Fruit fly (Drosophila melanogaster): Measurements from ENCODE around the gene CG42680.

CG42680 gene

dm6 chr2L:14552141-14552748 lies 35.8 kb downstream of the CG42680 start (continued):
- TF ChIP-seq tin (GFP tag; optimal IDR thresholded peaks at IDR 0.05) (peak; percentile 50), CG8089 (GFP tag; optimal IDR thresholded peaks at IDR 0.05) (peak; percentile 64), dati (GFP tag; IDR thresholded peaks at IDR 0.05) (no peak), Kr (GFP tag; optimal IDR thresholded peaks at IDR 0.05) (peak; percentile 72), Dip2 (GFP tag; IDR thresholded peaks at IDR 0.05) (no peak), CG5245 (GFP tag; optimal IDR thresholded peaks at IDR 0.05) (peak; percentile 74), sd (tag; optimal IDR thresholded peaks at IDR 0.05) (no peak), CG8359 (GFP tag; optimal IDR thresholded peaks at IDR 0.05; ENCODE audit: borderline replicate concordance) (peak; percentile 68), gt (GFP tag; IDR thresholded peaks at IDR 0.05) (no peak), CG7786 (GFP tag; optimal IDR thresholded peaks at IDR 0.05) (peak; percentile 55), Ssrp (tag; optimal IDR thresholded peaks at IDR 0.05) (peak; percentile 53), Dll (GFP tag; IDR thresholded peaks at IDR 0.05; ENCODE audit: partially characterized antibody) (no peak), Gsc (GFP tag; IDR thresholded peaks at IDR 0.05) (0 out of 2 replicates have a peak, but pooled peaks have one; percentile 23), Hr78 (GFP tag; optimal IDR thresholded peaks at IDR 0.05) (no peak), cg (GFP tag; optimal IDR thresholded peaks at IDR 0.05) (no peak), Elba2 (GFP tag; optimal IDR thresholded peaks at IDR 0.05) (peak; percentile 43), CG13123 (GFP tag; optimal IDR thresholded peaks at IDR 0.05) (no peak), Hr39 (optimal IDR thresholded peaks at IDR 0.05) (no peak), tgo (GFP tag; IDR thresholded peaks at IDR 0.05) (peak; percentile 43; the same call in 2 of the 3 replicates), Bdp1 (GFP tag; optimal IDR thresholded peaks at IDR 0.05) (no peak), danr (GFP tag; IDR thresholded peaks at IDR 0.05) (no peak), E2f2 (GFP tag; IDR thresholded peaks at IDR 0.05) (0 out of 2 replicates have a peak, but pooled peaks have one; percentile 15), CG8388 (GFP tag; optimal IDR thresholded peaks at IDR 0.05) (peak; percentile 68), ash1 (GFP tag; optimal IDR thresholded peaks at IDR 0.05) (no peak), zf30C (GFP tag; optimal IDR thresholded peaks at IDR 0.05) (peak; percentile 55), nau (GFP tag; optimal IDR thresholded peaks at IDR 0.05) (peak; percentile 15), CG12744 (GFP tag; optimal IDR thresholded peaks at IDR 0.05) (peak; percentile 68), bcd (GFP tag; optimal IDR thresholded peaks at IDR 0.05) (peak; percentile 43), CG14860 (GFP tag; IDR thresholded peaks at IDR 0.05; ENCODE audit: partially characterized antibody) (no peak), Rx (GFP tag; IDR thresholded peaks at IDR 0.05) (peak; percentile 56), HHEX (GFP tag; optimal IDR thresholded peaks at IDR 0.05) (peak; percentile 51), CG34376 (GFP tag; optimal IDR thresholded peaks at IDR 0.05) (no peak), CG16813 (GFP tag; IDR thresholded peaks at IDR 0.05; ENCODE audit: partially characterized antibody) (no peak), CG31365 (tag; optimal IDR thresholded peaks at IDR 0.05) (no peak), lov (optimal IDR thresholded peaks at IDR 0.05) (no peak), lov (GFP tag; IDR thresholded peaks at IDR 0.05) (peak; percentile 63; the same call in 1 of the 3 replicates), pnt (GFP tag; optimal IDR thresholded peaks at IDR 0.05) (peak; percentile 50), eyg (GFP tag; optimal IDR thresholded peaks at IDR 0.05) (peak; percentile 30), CG18764 (GFP tag; optimal IDR thresholded peaks at IDR 0.05) (peak; percentile 8), Optix (GFP tag; IDR thresholded peaks at IDR 0.05) (no peak), Fer2 (tag; optimal IDR thresholded peaks at IDR 0.05) (peak; percentile 15), sima (GFP tag; optimal IDR thresholded peaks at IDR 0.05) (peak; percentile 18), Dad (GFP tag; optimal IDR thresholded peaks at IDR 0.05) (peak; percentile 61), CG2678 (tag; optimal IDR thresholded peaks at IDR 0.05) (peak; percentile 61), CG2202 (tag; optimal IDR thresholded peaks at IDR 0.05) (peak; percentile 72), CG18262 (tag; optimal IDR thresholded peaks at IDR 0.05) (peak; percentile 79), CG9727 (GFP tag; optimal IDR thresholded peaks at IDR 0.05) (peak; percentile 85), Dfd (GFP tag; optimal IDR thresholded peaks at IDR 0.05) (no peak), Hmx (GFP tag; optimal IDR thresholded peaks at IDR 0.05) (no peak), Lpt (GFP tag; optimal IDR thresholded peaks at IDR 0.05) (no peak), run (tag; optimal IDR thresholded peaks at IDR 0.05) (peak; percentile 11)
